Worm (Caenorhabditis elegans) whole organism, young adult: ENCODE results near the gene K10H10.13.
A peak's percentile ranks its signal among the peaks of the same experiment; 100 is the strongest.

Source experiments
- B0261.1 ChIP-seq: sonication (generic microtip); optimal IDR thresholded peaks from 2 replicates; lab custom pipeline; 2016; ENCODE audit warnings: mild to moderate bottlenecking, missing genetic modification characterization, moderate library complexity, missing compliant biosample characterization
- C06A6.2 ChIP-seq: fragments of 200-800 bp; sonication (Bioruptor generic); conservative IDR thresholded peaks from 2 replicates; pipeline ENCODE4 v1.3.6; 2022; ENCODE audit warnings: missing genetic modification characterization, missing compliant biosample characterization
- F22D6.2 ChIP-seq: sonication (generic microtip); optimal IDR thresholded peaks from 2 replicates; lab custom pipeline; 2016; ENCODE audit warnings: mild to moderate bottlenecking, missing genetic modification characterization, missing compliant biosample characterization
- F23B12.7 ChIP-seq: sonication (generic microtip); optimal IDR thresholded peaks from 2 replicates; lab custom pipeline; 2017; ENCODE audit warnings: missing genetic modification characterization, mild to moderate bottlenecking, missing compliant biosample characterization, antibody characterized with exemption, moderate library complexity; ENCODE audit not compliant: insufficient read depth
- F33H1.4 ChIP-seq: fragments of 200-800 bp; sonication (Bioruptor generic); IDR thresholded peaks from 2 replicates; pipeline ENCODE4 v1.3.6; 2022; ENCODE audit warnings: missing genetic modification reagents, missing genetic modification characterization, missing compliant biosample characterization
- F37B4.10 ChIP-seq: fragments of 200-800 bp; sonication (Bioruptor generic); IDR thresholded peaks from 2 replicates; pipeline ENCODE4 v1.3.6; 2022; ENCODE audit warnings: missing genetic modification characterization, missing compliant biosample characterization
- F39B2.1 ChIP-seq: fragments of 200-800 bp; sonication (Bioruptor generic); IDR thresholded peaks from 2 replicates; pipeline ENCODE4 v1.3.6; 2022; ENCODE audit warnings: missing genetic modification reagents, missing genetic modification characterization, missing compliant biosample characterization
- F55B11.4 ChIP-seq: sonication (generic microtip); optimal IDR thresholded peaks from 2 replicates; lab custom pipeline; 2016; ENCODE audit warnings: missing compliant biosample characterization, missing genetic modification characterization, borderline replicate concordance; ENCODE audit not compliant: insufficient read depth
- F57A8.1 ChIP-seq: fragments of 200-800 bp; sonication (Bioruptor generic); optimal IDR thresholded peaks from 2 replicates; lab custom pipeline; 2018; ENCODE audit warnings: mild to moderate bottlenecking, missing genetic modification characterization, moderate library complexity, missing compliant biosample characterization
- K12H6.12 ChIP-seq: fragments of 200-800 bp; sonication (Bioruptor generic); optimal IDR thresholded peaks from 2 replicates; lab custom pipeline; 2018; ENCODE audit warnings: mild to moderate bottlenecking, missing genetic modification characterization, missing compliant biosample characterization
- Y79H2A.3 ChIP-seq: fragments of 200-800 bp; sonication (Bioruptor generic); conservative IDR thresholded peaks from 2 replicates; pipeline ENCODE4 v1.3.6; 2022; ENCODE audit warnings: missing genetic modification reagents, missing genetic modification characterization, missing compliant biosample characterization
- Y95B8A.8 ChIP-seq: fragments of 200-800 bp; sonication (Bioruptor generic); IDR thresholded peaks from 2 replicates; pipeline ENCODE4 v1.3.6; 2022; ENCODE audit warnings: missing genetic modification reagents, missing genetic modification characterization, missing compliant biosample characterization
- akir-1 ChIP-seq: fragments of 200-800 bp; sonication (Bioruptor generic); optimal IDR thresholded peaks from 2 replicates; lab custom pipeline; 2018; ENCODE audit warnings: mild to moderate bottlenecking, missing genetic modification characterization, moderate library complexity, missing compliant biosample characterization
- aptf-2 ChIP-seq: fragments of 200-800 bp; sonication (Bioruptor generic); conservative IDR thresholded peaks from 2 replicates; pipeline ENCODE4 v1.3.6; 2022; ENCODE audit warnings: missing genetic modification reagents, missing genetic modification characterization, missing compliant biosample characterization
- atf-7 ChIP-seq: sonication (generic microtip); optimal IDR thresholded peaks from 2 replicates; lab custom pipeline; 2017; ENCODE audit warnings: mild to moderate bottlenecking, missing genetic modification characterization, missing compliant biosample characterization
- athp-1 ChIP-seq: sonication (generic microtip); optimal IDR thresholded peaks from 2 replicates; lab custom pipeline; 2017; ENCODE audit warnings: mild to moderate bottlenecking, missing genetic modification characterization, missing compliant biosample characterization
- attf-5 ChIP-seq: fragments of 200-800 bp; sonication (Bioruptor generic); optimal IDR thresholded peaks from 2 replicates; lab custom pipeline; 2018; ENCODE audit warnings: mild to moderate bottlenecking, missing genetic modification characterization, missing compliant biosample characterization
- ceh-100 ChIP-seq: fragments of 200-800 bp; sonication (Bioruptor generic); IDR thresholded peaks from 2 replicates; pipeline ENCODE4 v1.3.6; 2022; ENCODE audit warnings: missing genetic modification reagents, missing genetic modification characterization, missing compliant biosample characterization
- chd-7 ChIP-seq: sonication (generic microtip); optimal IDR thresholded peaks from 2 replicates; lab custom pipeline; 2016; ENCODE audit warnings: mild to moderate bottlenecking, missing genetic modification characterization, moderate library complexity, missing compliant biosample characterization
- dox-1 ChIP-seq: fragments of 200-800 bp; sonication (Bioruptor generic); IDR thresholded peaks from 2 replicates; pipeline ENCODE4 v1.3.6; 2022; ENCODE audit warnings: missing genetic modification reagents, missing genetic modification characterization, missing compliant biosample characterization
- egl-18 ChIP-seq: fragments of 200-800 bp; sonication (Bioruptor generic); IDR thresholded peaks from 2 replicates; pipeline ENCODE4 v1.3.6; 2022; ENCODE audit warnings: missing genetic modification reagents, missing genetic modification characterization, missing compliant biosample characterization
- egl-44 ChIP-seq: fragments of 200-800 bp; sonication (Bioruptor generic); IDR thresholded peaks from 2 replicates; pipeline ENCODE4 v1.3.6; 2022; ENCODE audit warnings: missing genetic modification reagents, missing genetic modification characterization, missing compliant biosample characterization
- egrh-3 ChIP-seq: fragments of 200-800 bp; sonication (Bioruptor generic); IDR thresholded peaks from 2 replicates; pipeline ENCODE4 v1.3.6; 2022; ENCODE audit warnings: missing genetic modification reagents, missing genetic modification characterization, missing compliant biosample characterization
- ekl-4 ChIP-seq: fragments of 200-800 bp; sonication (Bioruptor generic); IDR thresholded peaks from 2 replicates; pipeline ENCODE4 v1.3.6; 2022; ENCODE audit warnings: missing genetic modification reagents, missing genetic modification characterization, missing compliant biosample characterization
- fkh-3 ChIP-seq: sonication (generic microtip); optimal IDR thresholded peaks from 2 replicates; lab custom pipeline; 2016; ENCODE audit warnings: mild to moderate bottlenecking, missing genetic modification characterization, missing compliant biosample characterization
- hlh-12 ChIP-seq: sonication (generic microtip); optimal IDR thresholded peaks from 2 replicates; lab custom pipeline; 2016; ENCODE audit warnings: missing genetic modification characterization, missing compliant biosample characterization
- hmg-1.2 ChIP-seq: fragments of 200-800 bp; sonication (Bioruptor generic); IDR thresholded peaks from 2 replicates; pipeline ENCODE4 v1.3.6; 2022; ENCODE audit warnings: missing genetic modification reagents, missing genetic modification characterization, missing compliant biosample characterization
- hsf-1 ChIP-seq: fragments of 200-800 bp; sonication (Bioruptor generic); IDR thresholded peaks from 2 replicates; pipeline ENCODE4 v1.3.6; 2022; ENCODE audit warnings: missing genetic modification reagents, missing genetic modification characterization, missing compliant biosample characterization
- lag-1 ChIP-seq: fragments of 200-800 bp; sonication (Bioruptor generic); IDR thresholded peaks from 2 replicates; pipeline ENCODE4 v1.3.6; 2022; ENCODE audit warnings: missing genetic modification reagents, missing genetic modification characterization, missing compliant biosample characterization
- let-607 ChIP-seq, 2 experiments: fragments of 200-800 bp in 1 of 2; sonication (Bioruptor generic) in 1 of 2; sonication (generic microtip) in 1 of 2; optimal IDR thresholded peaks; 2 replicates each; lab custom pipeline; 2016 to 2018; ENCODE audit warnings: mild to moderate bottlenecking in 2 of 2, missing compliant biosample characterization in 2 of 2, missing genetic modification characterization in 2 of 2, moderate library complexity in 2 of 2, missing genotype in 1 of 2
- lin-35 ChIP-seq, 3 experiments: fragments of 150-350 bp in 2 of 3; sonication (generic microtip) in 1 of 3; optimal IDR thresholded peaks; 2 replicates each; lab custom pipeline; 2014 to 2018; ENCODE audit warnings: missing biosample characterization in 3 of 3, missing genetic modification characterization in 3 of 3, missing genetic modification reagents in 3 of 3
- lir-1 ChIP-seq: fragments of 200-800 bp; sonication (Bioruptor generic); conservative IDR thresholded peaks from 2 replicates; pipeline ENCODE4 v1.3.6; 2022; ENCODE audit warnings: missing genetic modification reagents, missing genetic modification characterization, missing compliant biosample characterization
- mcd-1 ChIP-seq: fragments of 200-800 bp; sonication (Bioruptor generic); IDR thresholded peaks from 2 replicates; pipeline ENCODE4 v1.3.6; 2022; ENCODE audit warnings: missing genetic modification reagents, missing genetic modification characterization, missing compliant biosample characterization
- mel-28 ChIP-seq: sonication (generic microtip); optimal IDR thresholded peaks from 2 replicates; lab custom pipeline; 2016; ENCODE audit warnings: borderline replicate concordance, mild to moderate bottlenecking, missing genetic modification characterization, missing compliant biosample characterization
- mxl-1 ChIP-seq: sonication (generic microtip); optimal IDR thresholded peaks from 2 replicates; lab custom pipeline; 2016; ENCODE audit warnings: missing genetic modification characterization, missing compliant biosample characterization
- nhr-27 ChIP-seq: fragments of 200-800 bp; sonication (Bioruptor generic); optimal IDR thresholded peaks from 2 replicates; lab custom pipeline; 2018; ENCODE audit warnings: mild to moderate bottlenecking, missing genetic modification characterization, moderate library complexity, missing compliant biosample characterization
- pbrm-1 ChIP-seq: fragments of 200-800 bp; sonication (Bioruptor generic); IDR thresholded peaks from 2 replicates; pipeline ENCODE4 v1.3.6; 2022; ENCODE audit warnings: missing genetic modification reagents, missing genetic modification characterization, missing compliant biosample characterization
- repo-1 ChIP-seq: sonication (generic microtip); optimal IDR thresholded peaks from 2 replicates; lab custom pipeline; 2017; ENCODE audit warnings: mild to moderate bottlenecking, missing genetic modification characterization, missing compliant biosample characterization
- rpc-1 ChIP-seq, 2 experiments: fragments of 150-350 bp in 1 of 2; sonication (generic microtip) in 1 of 2; optimal IDR thresholded peaks; 2 replicates each; lab custom pipeline; 2014 to 2018; ENCODE audit warnings: missing biosample characterization in 1 of 2, missing genetic modification characterization in 1 of 2, missing genetic modification reagents in 1 of 2, missing genotype in 1 of 2
- sdz-38 ChIP-seq: sonication (generic microtip); optimal IDR thresholded peaks from 2 replicates; lab custom pipeline; 2016; ENCODE audit warnings: missing genotype, missing genetic modification characterization, missing compliant biosample characterization
- somi-1 ChIP-seq: fragments of 200-800 bp; sonication (Bioruptor generic); optimal IDR thresholded peaks from 2 replicates; lab custom pipeline; 2018; ENCODE audit warnings: mild to moderate bottlenecking, missing genetic modification characterization, missing compliant biosample characterization
- xnd-1 ChIP-seq: sonication (generic microtip); optimal IDR thresholded peaks from 2 replicates; lab custom pipeline; 2016; ENCODE audit warnings: missing genotype, missing genetic modification reagents, missing genetic modification characterization, missing compliant biosample characterization
- zfh-2 ChIP-seq: fragments of 200-800 bp; sonication (Bioruptor generic); conservative IDR thresholded peaks from 2 replicates; pipeline ENCODE4 v1.3.6; 2022; ENCODE audit warnings: missing genetic modification reagents, missing genetic modification characterization, missing compliant biosample characterization
- zim-3 ChIP-seq: sonication (generic microtip); optimal IDR thresholded peaks from 2 replicates; lab custom pipeline; 2017; ENCODE audit warnings: mild to moderate bottlenecking, missing genetic modification characterization, moderate library complexity, missing compliant biosample characterization

The K10H10.13 gene

ce11 chrII:14507563-14507962, 3.5 kb downstream of the K10H10.13 start, which contains the start of the genes K10H10.7 and K10H10.10:
Gene K10H10.7, minus strand, starts transcription at chrII:14507663.
Gene K10H10.10, plus strand, starts transcription at chrII:14507766.
- no peak for TF ChIP-seq mxl-1 (tag; lab: Kevin White, UChicago)
- TF ChIP-seq egrh-3 = no peak
- TF ChIP-seq zfh-2 (GFP tag; lab: Robert Waterston, UW) = no peak
- TF ChIP-seq sdz-38 (tag; lab: Kevin White, UChicago) = no peak
- no peak for TF ChIP-seq F33H1.4 (GFP tag; lab: Robert Waterston, UW)
- no peak for TF ChIP-seq somi-1
- no peak for TF ChIP-seq zim-3 (tag; lab: Kevin White, UChicago)
- no peak for TF ChIP-seq attf-5 (GFP tag; lab: Kevin White, UChicago)
- TF ChIP-seq F37B4.10 (GFP tag; lab: Robert Waterston, UW) = no peak
- TF ChIP-seq nhr-27 (tag; lab: Kevin White, UChicago) = no peak
- TF ChIP-seq F57A8.1 (GFP tag; lab: Kevin White, UChicago) = no peak
- no peak for TF ChIP-seq F23B12.7 (tag; lab: Kevin White, UChicago)
- no peak for TF ChIP-seq B0261.1
- no peak for TF ChIP-seq lin-35 (GFP tag; optimal IDR thresholded peaks at IDR 0.05; lab: Kevin White, UChicago)
- no peak for TF ChIP-seq atf-7 (tag; lab: Kevin White, UChicago)
- no peak for TF ChIP-seq dox-1
- TF ChIP-seq, all 124 proteins: peak for 0

- no peak for TF ChIP-seq mcd-1 (GFP tag; lab: Robert Waterston, UW)
- TF ChIP-seq pbrm-1 (GFP tag; lab: Robert Waterston, UW) = no peak
- TF ChIP-seq chd-7 = no peak
- TF ChIP-seq hsf-1 (GFP tag; lab: Robert Waterston, UW) = no peak
- no peak for TF ChIP-seq F39B2.1 (GFP tag; lab: Robert Waterston, UW)
- TF ChIP-seq F23B12.7 (tag; lab: Kevin White, UChicago) = no peak
- TF ChIP-seq F57A8.1 (GFP tag; lab: Kevin White, UChicago) = no peak
- no peak for TF ChIP-seq athp-1
- no peak for TF ChIP-seq Y79H2A.3
- no peak for TF ChIP-seq ekl-4 (GFP tag; lab: Robert Waterston, UW)
- no peak for TF ChIP-seq fkh-3 (tag; lab: Kevin White, UChicago)
- TF ChIP-seq F22D6.2 = no peak
- no peak for TF ChIP-seq C06A6.2 (GFP tag; lab: Robert Waterston, UW)
- no peak for TF ChIP-seq repo-1 (tag; lab: Kevin White, UChicago)
- no peak for TF ChIP-seq K12H6.12
- no peak for TF ChIP-seq let-607 (tag; optimal IDR thresholded peaks at IDR 0.05; lab: Kevin White, UChicago)
- TF ChIP-seq ceh-100 (GFP tag; lab: Robert Waterston, UW) = no peak
- TF ChIP-seq, all 124 proteins: peak for 0
Observed at ce11 chrII:14506245-14506644, 4.8 kb downstream of the K10H10.13 start, which contains the start of gene K10H10.12. Gene K10H10.12, minus strand, starts transcription at chrII:14506345.

DNA sequence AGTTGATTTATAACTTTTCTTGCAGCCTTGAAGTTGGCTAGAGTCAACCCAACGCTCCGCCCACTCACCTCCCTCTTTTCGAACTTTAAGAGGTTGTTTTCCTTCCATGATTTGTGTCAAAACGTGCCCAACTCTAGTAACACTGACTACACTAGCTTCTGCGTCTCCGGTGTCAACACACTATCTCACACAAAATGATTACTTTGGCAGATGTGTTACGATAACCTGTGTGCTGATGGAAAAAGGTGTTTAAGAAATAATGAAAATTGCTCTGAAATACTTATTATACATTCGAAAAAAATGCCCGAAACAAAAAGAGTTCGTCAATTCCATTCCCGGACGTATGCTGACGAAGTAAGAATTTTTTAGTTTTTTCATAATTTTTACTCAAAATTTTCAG, 8.1 kb downstream of the K10H10.13 start, which contains the start of gene K10H10.6:
K10H10.6 (plus strand) TSS at position 301 of the 400 bp plus-strand sequence.
- TF ChIP-seq hmg-1.2 (GFP tag; lab: Robert Waterston, UW) (peak; percentile 42; the same call in 1 of the 2 replicates), rpc-1 (optimal IDR thresholded peaks at IDR 0.05; lab: Kevin White, UChicago) (no peak), rpc-1 (tag; optimal IDR thresholded peaks at IDR 0.05; lab: Kevin White, UChicago) (no peak)

- TF ChIP-seq akir-1 = no peak
- no peak for TF ChIP-seq C06A6.2 (GFP tag; lab: Robert Waterston, UW)
- TF ChIP-seq aptf-2 (GFP tag; lab: Robert Waterston, UW) = no peak
- no peak for TF ChIP-seq egl-44 (GFP tag; lab: Robert Waterston, UW)
- TF ChIP-seq athp-1 = no peak
- no peak for TF ChIP-seq lag-1 (GFP tag; lab: Robert Waterston, UW)
- TF ChIP-seq somi-1 = no peak
- no peak for TF ChIP-seq mcd-1 (GFP tag; lab: Robert Waterston, UW)
- TF ChIP-seq xnd-1 (tag; lab: Kevin White, UChicago) = no peak
- TF ChIP-seq egl-18 (GFP tag; lab: Robert Waterston, UW) = no peak
- no peak for TF ChIP-seq F33H1.4 (GFP tag; lab: Robert Waterston, UW)
- TF ChIP-seq Y95B8A.8 (GFP tag; lab: Robert Waterston, UW) = no peak
- TF ChIP-seq mel-28 (tag; lab: Kevin White, UChicago) = no peak
- no peak for TF ChIP-seq F55B11.4 (tag; lab: Kevin White, UChicago)
- no peak for TF ChIP-seq hlh-12
- no peak for TF ChIP-seq lir-1 (GFP tag; lab: Robert Waterston, UW)
Observed at ce11 chrII:14501447-14501846, 9.6 kb downstream of the K10H10.13 start, which contains the start of gene K10H10.5. Gene K10H10.5, plus strand, starts transcription at chrII:14501747.
